Worm (Caenorhabditis elegans): ENCODE measurements around the gene F46B6.10.

ce11 chrV:9796002-9796401 lies 5.9 kb downstream of the F46B6.10 start:
- TF ChIP-seq ama-1 (optimal IDR thresholded peaks at IDR 0.05) = no peak
- no peak for TF ChIP-seq scrt-1 (GFP tag; IDR thresholded peaks at IDR 0.05)
- TF ChIP-seq tbx-37 (GFP tag; conservative IDR thresholded peaks at IDR 0.05) = no peak
- TF ChIP-seq hmbx-1 (tag; optimal IDR thresholded peaks at IDR 0.05) = no peak
- no peak for TF ChIP-seq ets-7 (tag; optimal IDR thresholded peaks at IDR 0.05)

Data from whole organism, early embryonic.